Worm (Caenorhabditis elegans): ENCODE results near the gene pat-3.

DNA sequence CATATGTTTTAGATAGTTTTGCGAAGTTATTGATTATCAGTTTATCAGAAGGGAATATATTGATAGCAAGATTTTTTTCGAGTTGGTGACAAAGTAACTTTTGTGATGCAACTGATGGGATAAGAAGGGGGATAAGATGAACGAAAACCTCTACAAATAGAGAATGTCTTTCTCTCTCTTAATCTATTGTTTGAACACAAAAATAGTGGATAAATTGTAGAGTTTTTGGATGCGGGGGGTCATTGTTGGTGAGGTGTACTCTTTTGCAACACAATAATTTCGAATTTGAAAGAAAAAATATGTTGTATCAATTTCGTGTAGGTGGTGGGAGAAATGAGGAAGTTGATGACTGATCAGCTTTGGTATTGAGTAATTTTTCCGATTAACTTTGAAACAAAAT is 12.2 kb upstream of the pat-3 start, which contains the start of gene ZK1058.9:
- TF ChIP-seq unc-55 (GFP tag; optimal IDR thresholded peaks at IDR 0.05), result no peak
- TF ChIP-seq snpc-4 (tag; optimal IDR thresholded peaks at IDR 0.05), result no peak
- TF ChIP-seq aly-2 (tag; optimal IDR thresholded peaks at IDR 0.05), result no peak
- TF ChIP-seq lsy-2 (tag; optimal IDR thresholded peaks at IDR 0.05), result no peak

Measured in whole organism, L2 larva.